Fruit fly (Drosophila melanogaster) whole organism, embryonic: ENCODE data around the gene CG15547.

Experiments
- Atf3 ChIP-seq: fragments of 200-800 bp; sonication (Bioruptor generic); optimal IDR thresholded peaks from 3 replicates; lab custom pipeline; 2016; ENCODE audit warnings: missing biosample characterization, missing genetic modification characterization
- Atf6 ChIP-seq: fragments of 200-800 bp; sonication (Bioruptor generic); IDR thresholded peaks from 2 replicates; pipeline ENCODE4 v1.3.6; 2022; ENCODE audit warnings: missing biosample characterization, missing genetic modification characterization
- BtbVII ChIP-seq: fragments of 200-800 bp; sonication (Bioruptor generic); optimal IDR thresholded peaks from 3 replicates; lab custom pipeline; 2017; ENCODE audit warnings: missing biosample characterization, mild to moderate bottlenecking, missing genetic modification characterization
- Bteb2 ChIP-seq: fragments of 200-800 bp; sonication (Bioruptor generic); optimal IDR thresholded peaks from 2 replicates; lab custom pipeline; 2016; ENCODE audit warnings: missing biosample characterization, missing genetic modification characterization
- CG10321 ChIP-seq: fragments of 200-800 bp; sonication (Bioruptor generic); IDR thresholded peaks from 2 replicates; pipeline ENCODE4 v1.3.6; 2022; ENCODE audit warnings: missing biosample characterization, missing genetic modification characterization
- CG10431 ChIP-seq: fragments of 200-800 bp; sonication (Bioruptor generic); optimal IDR thresholded peaks from 3 replicates; lab custom pipeline; 2018; ENCODE audit warnings: missing biosample characterization, mild to moderate bottlenecking, missing genetic modification characterization
- CG11456 ChIP-seq: fragments of 200-800 bp; sonication (Bioruptor generic); IDR thresholded peaks from 3 replicates; pipeline ENCODE4 v1.3.6; 2022; ENCODE audit warnings: missing biosample characterization, missing genetic modification characterization
- CG11723 ChIP-seq: fragments of 200-800 bp; sonication (Bioruptor generic); optimal IDR thresholded peaks from 2 replicates; lab custom pipeline; 2017; ENCODE audit warnings: missing biosample characterization, mild to moderate bottlenecking, missing genetic modification characterization
- CG12299 ChIP-seq: fragments of 200-800 bp; sonication (Bioruptor generic); optimal IDR thresholded peaks from 2 replicates; lab custom pipeline; 2018; ENCODE audit warnings: missing biosample characterization, mild to moderate bottlenecking, missing genetic modification characterization
- CG15514 ChIP-seq: fragments of 200-800 bp; sonication (Bioruptor generic); optimal IDR thresholded peaks from 3 replicates; lab custom pipeline; 2017; ENCODE audit warnings: missing biosample characterization, missing genetic modification characterization, mild to moderate bottlenecking, moderate library complexity, missing genetic modification reagents
- CG17186 ChIP-seq: fragments of 200-800 bp; sonication (Bioruptor generic); optimal IDR thresholded peaks from 3 replicates; lab custom pipeline; 2017; ENCODE audit warnings: missing biosample characterization, missing genetic modification reagents, missing genetic modification characterization
- CG17328 ChIP-seq: fragments of 200-800 bp; sonication (Bioruptor generic); IDR thresholded peaks from 2 replicates; pipeline ENCODE4 v1.3.6; 2022; ENCODE audit warnings: missing biosample characterization, missing genetic modification characterization
- CG30403 ChIP-seq: fragments of 200-800 bp; sonication (Bioruptor generic); optimal IDR thresholded peaks from 3 replicates; lab custom pipeline; 2016; ENCODE audit warnings: missing biosample characterization, missing genetic modification characterization
- CG32767 ChIP-seq: fragments of 200-800 bp; sonication (Bioruptor generic); IDR thresholded peaks from 2 replicates; pipeline ENCODE4 v1.3.6; 2022; ENCODE audit warnings: missing biosample characterization, missing genetic modification characterization
- CG4707 ChIP-seq: fragments of 200-800 bp; sonication (Bioruptor generic); optimal IDR thresholded peaks from 2 replicates; lab custom pipeline; 2018; ENCODE audit warnings: missing biosample characterization, mild to moderate bottlenecking, missing genetic modification characterization, moderate library complexity
- CG6683 ChIP-seq: fragments of 200-800 bp; sonication (Bioruptor generic); optimal IDR thresholded peaks from 2 replicates; lab custom pipeline; 2017; ENCODE audit warnings: missing biosample characterization, mild to moderate bottlenecking, missing genetic modification characterization, missing genetic modification reagents
- CG6765 ChIP-seq: fragments of 200-800 bp; sonication (Bioruptor generic); optimal IDR thresholded peaks from 3 replicates; lab custom pipeline; 2017; ENCODE audit warnings: missing biosample characterization, mild to moderate bottlenecking, missing genetic modification characterization
- CG7987 ChIP-seq: fragments of 200-800 bp; sonication (Bioruptor generic); optimal IDR thresholded peaks from 2 replicates; lab custom pipeline; 2018; ENCODE audit warnings: missing biosample characterization, mild to moderate bottlenecking, missing genetic modification characterization, moderate library complexity
- CG9932 ChIP-seq: fragments of 200-800 bp; sonication (Bioruptor generic); IDR thresholded peaks from 2 replicates; pipeline ENCODE4 v1.3.6; 2022; ENCODE audit warnings: missing biosample characterization, missing genetic modification characterization
- Eip74EF ChIP-seq, 2 experiments: fragments of 200-800 bp in 1 of 2; fragments of >200 bp in 1 of 2; sonication (Bioruptor generic) in 1 of 2; optimal IDR thresholded peaks; 2 replicates each; lab custom pipeline; 2017 to 2019; ENCODE audit warnings: missing biosample characterization in 2 of 2, missing genetic modification characterization in 2 of 2, mild to moderate bottlenecking in 1 of 2, moderate library complexity in 1 of 2
- HmgZ ChIP-seq: fragments of 200-800 bp; sonication (Bioruptor generic); optimal IDR thresholded peaks from 2 replicates; lab custom pipeline; 2018; ENCODE audit warnings: missing biosample characterization, mild to moderate bottlenecking, missing genetic modification characterization
- Hsf ChIP-seq: fragments of 200-800 bp; sonication (Bioruptor generic); optimal IDR thresholded peaks from 3 replicates; lab custom pipeline; 2016; ENCODE audit warnings: missing biosample characterization, missing genetic modification characterization
- NK7.1 ChIP-seq: fragments of 200-800 bp; sonication (Bioruptor generic); optimal IDR thresholded peaks from 3 replicates; lab custom pipeline; 2016; ENCODE audit warnings: missing biosample characterization, missing genetic modification characterization
- Oaz ChIP-seq: fragments of 200-800 bp; sonication (Bioruptor generic); IDR thresholded peaks from 2 replicates; pipeline ENCODE4 v1.3.6; 2022; ENCODE audit warnings: missing biosample characterization, missing genetic modification characterization
- Pdp1 ChIP-seq, 2 experiments: fragments of 200-800 bp; sonication (Bioruptor generic); optimal IDR thresholded peaks; 3 replicates each; lab custom pipeline; 2016; ENCODE audit warnings: missing biosample characterization in 2 of 2, missing genetic modification characterization in 2 of 2, mild to moderate bottlenecking in 1 of 2, moderate library complexity in 1 of 2
- Six4 ChIP-seq: fragments of 200-800 bp; sonication (Bioruptor generic); optimal IDR thresholded peaks from 2 replicates; lab custom pipeline; 2016; ENCODE audit warnings: missing biosample characterization, missing genetic modification characterization
- Sox100B ChIP-seq: fragments of 200-800 bp; sonication (Bioruptor generic); optimal IDR thresholded peaks from 3 replicates; lab custom pipeline; 2018; ENCODE audit warnings: missing biosample characterization, mild to moderate bottlenecking, missing genetic modification characterization
- aop ChIP-seq: fragments of 200-800 bp; sonication (Bioruptor generic); IDR thresholded peaks from 2 replicates; pipeline ENCODE4 v1.3.6; 2022; ENCODE audit warnings: missing biosample characterization, missing genetic modification characterization
- ara ChIP-seq: fragments of 200-800 bp; sonication (Bioruptor generic); IDR thresholded peaks from 2 replicates; pipeline ENCODE4 v1.3.6; 2022; ENCODE audit warnings: missing biosample characterization, missing genetic modification characterization
- ase ChIP-seq: fragments of 200-800 bp; sonication (Bioruptor generic); IDR thresholded peaks from 3 replicates; pipeline ENCODE4 v1.3.6; 2022; ENCODE audit warnings: missing biosample characterization, missing genetic modification characterization
- ash1 ChIP-seq: fragments of 200-800 bp; sonication (Bioruptor generic); optimal IDR thresholded peaks from 2 replicates; lab custom pipeline; 2018; ENCODE audit warnings: missing biosample characterization, mild to moderate bottlenecking, missing genetic modification characterization
- bigmax ChIP-seq: fragments of 200-800 bp; sonication (Bioruptor generic); optimal IDR thresholded peaks from 2 replicates; lab custom pipeline; 2018; ENCODE audit warnings: missing biosample characterization, mild to moderate bottlenecking, missing genetic modification characterization
- chn ChIP-seq: fragments of 200-800 bp; sonication (Bioruptor generic); optimal IDR thresholded peaks from 2 replicates; lab custom pipeline; 2016; ENCODE audit warnings: missing biosample characterization, missing genetic modification characterization
- crol ChIP-seq: fragments of 200-800 bp; sonication (Bioruptor generic); IDR thresholded peaks from 2 replicates; pipeline ENCODE4 v1.3.6; 2022; ENCODE audit warnings: missing biosample characterization, missing genetic modification characterization
- fd3F ChIP-seq: fragments of 200-800 bp; sonication (Bioruptor generic); optimal IDR thresholded peaks from 2 replicates; lab custom pipeline; 2018; ENCODE audit warnings: missing biosample characterization, mild to moderate bottlenecking, missing genetic modification characterization, moderate library complexity
- gsb ChIP-seq: fragments of 200-800 bp; sonication (Bioruptor generic); IDR thresholded peaks from 2 replicates; pipeline ENCODE4 v1.3.6; 2022; ENCODE audit warnings: missing biosample characterization, missing genetic modification characterization
- pan ChIP-seq, 4 experiments: fragments of >200 bp in 3 of 4; fragments of 200-800 bp in 1 of 4; sonication (Bioruptor generic) in 1 of 4; optimal IDR thresholded peaks in 3 of 4; IDR thresholded peaks in 1 of 4; 2 replicates each; pipeline versions ENCODE4 v1.3.6 to Lab custom; 2017 to 2022; ENCODE audit warnings: missing biosample characterization in 2 of 4, missing genetic modification characterization in 2 of 4, mixed read lengths in 1 of 4
- pho ChIP-seq: fragments of 200-800 bp; sonication (Bioruptor generic); optimal IDR thresholded peaks from 2 replicates; lab custom pipeline; 2016; ENCODE audit warnings: missing biosample characterization, missing genetic modification characterization
- sc ChIP-seq, 3 experiments: fragments of >200 bp in 2 of 3; fragments of 200-800 bp in 1 of 3; sonication (Bioruptor generic) in 1 of 3; optimal IDR thresholded peaks; 2 replicates in 2 of 3; 3 replicates in 1 of 3; lab custom pipeline; 2017; ENCODE audit warnings: mild to moderate bottlenecking in 1 of 3, missing biosample characterization in 1 of 3, missing genetic modification characterization in 1 of 3, missing genetic modification reagents in 1 of 3
- sna ChIP-seq: fragments of 200-800 bp; sonication (Bioruptor generic); IDR thresholded peaks from 2 replicates; pipeline ENCODE4 v1.3.6; 2022; ENCODE audit warnings: missing biosample characterization, missing genetic modification characterization; ENCODE audit not compliant: partially characterized antibody
- sob ChIP-seq: fragments of 200-800 bp; sonication (Bioruptor generic); IDR thresholded peaks from 2 replicates; pipeline ENCODE4 v1.3.6; 2022; ENCODE audit warnings: missing biosample characterization, missing genetic modification characterization
- tna ChIP-seq: fragments of 200-800 bp; sonication (Bioruptor generic); IDR thresholded peaks from 2 replicates; pipeline ENCODE4 v1.3.6; 2022; ENCODE audit warnings: missing biosample characterization, missing genetic modification characterization; ENCODE audit not compliant: partially characterized antibody
- trem ChIP-seq: fragments of 200-800 bp; optimal IDR thresholded peaks from 3 replicates; lab custom pipeline; 2019; ENCODE audit warnings: missing biosample characterization, mild to moderate bottlenecking, missing genetic modification characterization, moderate library complexity
- trh ChIP-seq: fragments of 200-800 bp; sonication (Bioruptor generic); optimal IDR thresholded peaks from 2 replicates; lab custom pipeline; 2016; ENCODE audit warnings: missing biosample characterization, missing genetic modification characterization
- unc-4 ChIP-seq: fragments of 200-800 bp; sonication (Bioruptor generic); IDR thresholded peaks from 2 replicates; pipeline ENCODE4 v1.3.6; 2022; ENCODE audit warnings: missing biosample characterization, missing genetic modification characterization; ENCODE audit not compliant: partially characterized antibody
- zen ChIP-seq: fragments of 200-800 bp; sonication (Bioruptor generic); optimal IDR thresholded peaks from 3 replicates; lab custom pipeline; 2018; ENCODE audit warnings: missing biosample characterization, mild to moderate bottlenecking, missing genetic modification characterization, moderate library complexity
- zf30C ChIP-seq: fragments of 200-800 bp; sonication (Bioruptor generic); optimal IDR thresholded peaks from 3 replicates; lab custom pipeline; 2018; ENCODE audit warnings: missing biosample characterization, mild to moderate bottlenecking, missing genetic modification characterization

Gene CG15547

dm6 chr3R:30887711-30888549, 4.6 kb upstream of the CG15547 start (continued):
- TF ChIP-seq Hsf (GFP tag; lab: Kevin White, UChicago) (peak; percentile 69), gsb (GFP tag; lab: Robert Waterston, UW) (peak; percentile 55), CG17328 (peak; percentile 63), trem (tag; lab: Kevin White, UChicago) (peak; percentile 0), Eip74EF (GFP tag; optimal IDR thresholded peaks at IDR 0.05; lab: Kevin White, UChicago) (no peak), zf30C (GFP tag; lab: Kevin White, UChicago) (no peak), unc-4 (no peak), Bteb2 (peak; percentile 28), NK7.1 (peak; percentile 7), CG4707 (peak; percentile 38), tna (GFP tag; lab: Robert Waterston, UW) (no peak), sna (no peak), Atf6 (GFP tag; lab: Robert Waterston, UW) (peak; percentile 40; the same call in 1 of the 2 replicates), BtbVII (no peak), Oaz (GFP tag; lab: Robert Waterston, UW) (0 out of 2 replicates have a peak, but pooled peaks have one; percentile 39), CG11723 (GFP tag; lab: Kevin White, UChicago) (no peak), CG12299 (tag; lab: Kevin White, UChicago) (no peak), Sox100B (no peak), CG17186 (no peak), chn (GFP tag; lab: Kevin White, UChicago) (peak; percentile 27), CG6683 (no peak), crol (GFP tag; lab: Robert Waterston, UW) (0 out of 2 replicates have a peak, but pooled peaks have one; percentile 20), sob (peak; percentile 70), Pdp1 (GFP tag; optimal IDR thresholded peaks at IDR 0.05; lab: Kevin White, UChicago) (peak; percentile 67), zen (tag; lab: Kevin White, UChicago) (peak; percentile 10), fd3F (GFP tag; lab: Kevin White, UChicago) (peak; percentile 49), CG30403 (GFP tag; lab: Kevin White, UChicago) (peak; percentile 66), Six4 (no peak), ash1 (GFP tag; lab: Kevin White, UChicago) (no peak), CG6765 (GFP tag; lab: Kevin White, UChicago) (no peak), CG32767 (GFP tag; lab: Robert Waterston, UW) (0 out of 2 replicates have a peak, but pooled peaks have one; percentile 36), CG7987 (GFP tag; lab: Kevin White, UChicago) (no peak), Atf3 (GFP tag; lab: Kevin White, UChicago) (no peak), trh (GFP tag; lab: Kevin White, UChicago) (no peak), CG10431 (GFP tag; lab: Kevin White, UChicago) (no peak), CG11456 (GFP tag; lab: Robert Waterston, UW) (peak; percentile 74; the same call in 1 of the 3 replicates), aop (no peak), pan (optimal IDR thresholded peaks at IDR 0.05; lab: Kevin White, UChicago) (no peak), pan (GFP tag; optimal IDR thresholded peaks at IDR 0.05 in 1 of 2, IDR thresholded peaks at IDR 0.05 in 1 of 2) (peak in 1 of 2 experiments; percentile 82), ara (GFP tag; lab: Robert Waterston, UW) (peak; percentile 70), ase (GFP tag; lab: Robert Waterston, UW) (0 out of 3 replicates have a peak, but pooled peaks have one; percentile 29), sc (optimal IDR thresholded peaks at IDR 0.05; lab: Kevin White, UChicago) (no peak), sc (GFP tag; optimal IDR thresholded peaks at IDR 0.05; lab: Kevin White, UChicago) (no peak), CG9932 (GFP tag; lab: Robert Waterston, UW) (peak; percentile 66), HmgZ (tag; lab: Kevin White, UChicago) (peak; percentile 5), CG10321 (GFP tag; lab: Robert Waterston, UW) (no peak), pho (GFP tag; lab: Kevin White, UChicago) (peak; percentile 9), bigmax (GFP tag; lab: Kevin White, UChicago) (no peak), CG15514 (GFP tag; lab: Kevin White, UChicago) (peak; percentile 53)
